Fruit fly (Drosophila melanogaster): ENCODE data around the gene Grip75.

The Grip75 gene

DNA sequence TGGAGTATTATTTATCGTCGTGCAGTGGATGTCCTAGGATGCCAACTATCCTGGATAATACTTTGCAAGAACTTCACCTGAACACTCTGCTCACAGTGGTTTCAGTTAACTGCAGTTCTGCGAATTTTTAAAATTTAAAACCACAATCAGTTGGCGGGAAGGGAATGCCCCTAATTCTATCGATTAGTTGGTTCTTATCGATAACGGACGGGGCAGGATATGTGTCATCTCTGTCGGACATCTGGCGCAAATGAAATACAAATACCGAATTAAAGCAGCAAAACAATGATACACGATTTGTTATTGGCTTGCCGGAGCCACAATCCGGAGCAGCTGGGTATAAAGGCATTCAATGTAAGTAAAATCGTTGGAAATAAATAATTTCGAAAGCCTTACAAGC lies at the start of gene Grip75:
Gene Grip75 (plus strand): TSS at position 223 of the 400 bp plus-strand sequence.
- TF ChIP-seq fd96Ca (GFP tag; IDR thresholded peaks at IDR 0.05) (no peak), CG4496 (GFP tag; IDR thresholded peaks at IDR 0.05) (no peak), CG8159 (tag; optimal IDR thresholded peaks at IDR 0.05) (no peak), CG34367 (tag; optimal IDR thresholded peaks at IDR 0.05) (no peak), CG32121 (GFP tag; IDR thresholded peaks at IDR 0.05) (no peak), CG13204 (GFP tag; optimal IDR thresholded peaks at IDR 0.05) (no peak)

DNA sequence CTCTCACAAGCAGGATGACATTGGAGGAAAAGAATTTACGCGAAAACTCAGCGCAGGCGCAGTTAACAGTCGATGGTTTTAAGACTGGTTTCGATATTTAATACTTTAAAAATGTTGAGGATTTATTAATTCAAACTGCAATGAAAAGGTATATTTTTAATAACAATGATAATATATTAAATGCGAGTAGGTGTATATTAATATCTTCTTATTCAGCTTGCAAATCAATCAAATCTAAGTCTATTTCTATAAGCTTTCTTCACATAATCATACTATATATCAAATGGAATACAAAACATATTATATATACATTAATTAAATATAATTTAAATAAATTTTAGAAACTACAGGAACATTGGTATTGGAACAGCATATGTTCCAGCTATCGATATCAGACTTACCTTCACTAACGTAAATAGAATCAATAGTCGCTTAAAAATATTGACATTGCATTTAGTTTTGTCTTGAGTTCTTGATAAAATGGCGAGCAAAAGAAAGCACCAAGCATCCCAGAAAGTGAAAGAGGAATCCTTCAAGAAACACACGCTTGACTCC lies 47.4 kb upstream of the Grip75 start, which contains the start of the genes TBC1D16 and holn1:
Gene TBC1D16 (minus strand): TSS at position 51 of the 555 bp plus-strand sequence.
Gene holn1 (plus strand): TSS at position 390 of the 555 bp plus-strand sequence.
- TF ChIP-seq CG12605 (GFP tag; IDR thresholded peaks at IDR 0.05): no peak
- TF ChIP-seq CG8301 (tag; optimal IDR thresholded peaks at IDR 0.05): no peak
- TF ChIP-seq Pif1B (GFP tag; optimal IDR thresholded peaks at IDR 0.05): no peak
- TF ChIP-seq gl (tag; optimal IDR thresholded peaks at IDR 0.05): no peak
- TF ChIP-seq CG32121 (GFP tag; IDR thresholded peaks at IDR 0.05): no peak
- no peak for TF ChIP-seq EcR (GFP tag; optimal IDR thresholded peaks at IDR 0.05)
- no peak for TF ChIP-seq CG34367 (tag; optimal IDR thresholded peaks at IDR 0.05)
- TF ChIP-seq CG17806 (tag; optimal IDR thresholded peaks at IDR 0.05): no peak
- TF ChIP-seq Snoo (tag; optimal IDR thresholded peaks at IDR 0.05): no peak
- no peak for TF ChIP-seq CG14655 (GFP tag; optimal IDR thresholded peaks at IDR 0.05)
- no peak for TF ChIP-seq fd96Ca (GFP tag; IDR thresholded peaks at IDR 0.05)
- no peak for TF ChIP-seq CG8159 (tag; optimal IDR thresholded peaks at IDR 0.05)
- TF ChIP-seq rn (GFP tag; IDR thresholded peaks at IDR 0.05): no peak
- TF ChIP-seq CG15710 (tag; optimal IDR thresholded peaks at IDR 0.05): no peak
- no peak for TF ChIP-seq CG13204 (GFP tag; optimal IDR thresholded peaks at IDR 0.05)
- no peak for TF ChIP-seq Pif1A (GFP tag; optimal IDR thresholded peaks at IDR 0.05)
- TF ChIP-seq D1 (tag; optimal IDR thresholded peaks at IDR 0.05): no peak

DNA sequence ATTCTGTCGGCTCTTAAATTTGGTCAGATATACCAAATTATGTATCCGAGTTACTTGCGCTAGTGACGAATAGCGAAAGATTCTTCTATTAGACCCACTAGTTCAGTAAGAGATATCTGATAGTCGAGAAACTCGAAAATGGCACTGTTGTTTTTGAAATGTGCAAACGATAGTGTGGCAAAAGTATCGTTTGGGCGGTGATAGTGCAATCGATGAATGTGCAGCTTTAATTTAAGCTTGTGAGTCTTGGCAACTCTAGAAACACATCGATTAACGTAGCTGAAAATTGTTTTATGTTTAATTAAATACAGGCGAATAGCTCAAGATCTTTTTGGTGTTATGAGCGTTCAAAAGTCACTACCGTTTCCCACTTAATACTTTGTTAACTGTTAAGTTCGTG lies 45.8 kb upstream of the Grip75 start, which contains the start of gene STUB1:
Gene STUB1 (plus strand): TSS at position 232 of the 400 bp plus-strand sequence.
- TF ChIP-seq Pif1A (GFP tag; optimal IDR thresholded peaks at IDR 0.05) (no peak), EcR (GFP tag; optimal IDR thresholded peaks at IDR 0.05) (no peak)

DNA sequence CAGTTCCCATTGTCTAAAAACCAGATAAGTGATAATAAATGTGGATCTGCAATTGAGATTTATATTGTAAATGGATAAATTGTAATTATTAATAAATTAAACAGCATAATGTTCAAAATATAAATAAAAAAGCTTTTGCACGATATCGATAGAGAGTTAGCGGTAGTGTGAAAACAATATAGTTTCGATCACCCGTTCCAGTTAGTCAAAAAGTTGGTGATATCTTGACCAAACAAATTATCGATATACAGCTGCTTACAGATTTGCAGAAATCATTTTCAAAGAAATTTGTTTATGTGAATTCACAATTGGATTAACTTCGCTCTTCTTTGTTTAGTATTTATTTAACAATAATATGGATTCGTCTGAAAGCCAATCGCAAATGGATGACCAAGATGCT lies 43.9 kb upstream of the Grip75 start, which contains the start of gene Nse4:
Gene Nse4 (plus strand): TSS at position 267 of the 400 bp plus-strand sequence.
- TF ChIP-seq Pif1A (GFP tag; optimal IDR thresholded peaks at IDR 0.05) (no peak), CG8301 (tag; optimal IDR thresholded peaks at IDR 0.05) (no peak), CG8159 (tag; optimal IDR thresholded peaks at IDR 0.05) (no peak), CG34367 (tag; optimal IDR thresholded peaks at IDR 0.05) (no peak), EcR (GFP tag; optimal IDR thresholded peaks at IDR 0.05) (no peak), CG10348 (GFP tag; IDR thresholded peaks at IDR 0.05) (no peak), CG14655 (GFP tag; optimal IDR thresholded peaks at IDR 0.05) (no peak)

DNA sequence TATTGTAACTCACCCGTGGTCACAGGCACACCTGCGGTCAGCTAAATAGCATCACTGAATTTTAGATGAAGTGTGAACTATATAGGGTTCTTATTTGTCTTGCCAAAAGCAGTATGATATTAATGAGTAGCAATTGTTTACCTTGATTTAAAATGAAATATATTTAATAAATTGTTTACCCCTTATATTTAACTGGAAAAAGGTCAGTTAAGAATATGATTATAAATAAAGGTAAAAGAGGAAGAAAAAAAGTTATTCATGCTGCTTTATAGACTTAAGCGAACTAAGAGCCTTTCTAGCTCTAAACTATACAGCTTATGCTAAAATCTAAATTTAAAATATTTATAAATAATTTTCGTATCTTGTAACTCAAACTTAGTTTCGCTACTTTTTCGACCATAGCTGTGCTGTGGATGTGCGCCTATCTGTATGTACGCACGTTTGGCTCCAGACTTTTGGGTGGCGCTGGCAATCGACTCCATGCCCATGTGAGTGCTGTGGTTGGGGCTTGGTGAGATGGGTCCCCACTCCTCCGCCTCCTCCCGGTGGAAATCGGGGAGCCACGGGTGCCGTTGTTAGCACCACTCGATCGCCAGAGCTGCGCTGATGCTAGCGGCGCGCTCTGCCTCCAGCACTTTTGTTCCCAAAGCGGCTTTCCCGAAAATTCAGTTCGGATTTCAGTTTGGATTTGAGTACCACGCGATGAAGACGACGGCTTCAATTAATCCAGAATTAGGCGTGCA lies 40.9 kb upstream of the Grip75 start, which contains the start of gene loh:
Gene loh (plus strand): TSS at position 487 of the 743 bp plus-strand sequence.
- TF ChIP-seq Pif1B (GFP tag; optimal IDR thresholded peaks at IDR 0.05) (no peak), Snoo (tag; optimal IDR thresholded peaks at IDR 0.05) (peak; percentile 41)

DNA sequence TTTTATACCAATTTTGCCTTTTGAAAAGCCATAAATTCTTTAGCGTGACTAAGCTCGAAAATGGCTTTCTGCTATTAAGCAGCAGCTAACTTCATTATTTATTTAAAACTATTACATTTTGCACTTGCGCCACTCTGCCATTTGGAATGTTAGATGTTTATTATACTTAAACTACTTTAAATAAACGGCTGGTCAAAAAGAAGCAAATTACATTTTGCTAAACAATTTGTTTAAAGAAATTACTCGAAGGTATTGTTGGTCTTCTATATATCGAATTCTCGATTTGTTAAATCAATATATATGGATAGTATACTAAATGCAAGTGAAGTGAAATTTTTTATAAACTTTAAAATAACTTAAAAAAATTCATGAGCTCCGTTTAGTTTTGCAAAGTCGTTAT lies 30.8 kb upstream of the Grip75 start, which contains the start of gene ppk10:
Gene ppk10 (minus strand): TSS at position 101 of the 400 bp plus-strand sequence.
- no peak for TF ChIP-seq CG8159 (tag; optimal IDR thresholded peaks at IDR 0.05)
- TF ChIP-seq CG10348 (GFP tag; IDR thresholded peaks at IDR 0.05): no peak
- no peak for TF ChIP-seq Ets98B (GFP tag; IDR thresholded peaks at IDR 0.05)
- TF ChIP-seq CG13204 (GFP tag; optimal IDR thresholded peaks at IDR 0.05): no peak
- TF ChIP-seq EcR (GFP tag; optimal IDR thresholded peaks at IDR 0.05): no peak
- TF ChIP-seq fd96Ca (GFP tag; IDR thresholded peaks at IDR 0.05): no peak
- TF ChIP-seq Pif1B (GFP tag; optimal IDR thresholded peaks at IDR 0.05): no peak
- no peak for TF ChIP-seq CG12605 (GFP tag; IDR thresholded peaks at IDR 0.05)
- TF ChIP-seq CG15710 (tag; optimal IDR thresholded peaks at IDR 0.05): no peak
- TF ChIP-seq Pif1A (GFP tag; optimal IDR thresholded peaks at IDR 0.05): no peak
- TF ChIP-seq CG32121 (GFP tag; IDR thresholded peaks at IDR 0.05): no peak
- TF ChIP-seq CG34367 (tag; optimal IDR thresholded peaks at IDR 0.05): no peak
- no peak for TF ChIP-seq CG14655 (GFP tag; optimal IDR thresholded peaks at IDR 0.05)
- no peak for TF ChIP-seq rn (GFP tag; IDR thresholded peaks at IDR 0.05)

DNA sequence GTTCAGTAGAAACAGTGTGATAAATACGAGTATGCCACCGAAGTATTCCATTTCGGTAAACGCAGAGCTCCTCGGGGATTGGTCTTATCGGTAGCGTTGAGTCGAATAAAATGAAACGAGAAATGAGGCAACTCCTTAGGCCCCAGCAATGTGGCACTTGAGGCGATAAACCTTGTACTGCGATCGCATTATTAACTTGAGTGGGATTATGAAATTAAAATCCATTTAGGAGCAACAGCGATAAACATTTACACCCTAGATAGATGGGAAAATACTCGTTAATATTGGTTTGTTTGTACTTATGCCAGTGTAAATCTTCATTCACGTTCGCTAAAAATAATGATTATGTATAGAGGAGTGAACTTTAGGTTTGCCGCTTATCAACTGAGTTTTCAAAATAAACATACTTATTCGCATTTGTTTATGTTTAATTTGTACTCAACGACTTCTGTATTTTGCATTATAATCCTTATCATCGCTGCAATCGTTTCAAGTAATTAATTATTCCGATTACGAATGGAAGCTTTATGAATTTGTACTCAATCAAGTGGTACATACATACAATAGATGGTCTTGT lies 27.1 kb upstream of the Grip75 start:
- TF ChIP-seq Pif1B (GFP tag; optimal IDR thresholded peaks at IDR 0.05): no peak
- TF ChIP-seq CG10348 (GFP tag; IDR thresholded peaks at IDR 0.05): no peak

All from whole organism, pupa.